Fruit fly (Drosophila melanogaster): Measurements from ENCODE around the gene CG31869.

Gene CG31869

DNA sequence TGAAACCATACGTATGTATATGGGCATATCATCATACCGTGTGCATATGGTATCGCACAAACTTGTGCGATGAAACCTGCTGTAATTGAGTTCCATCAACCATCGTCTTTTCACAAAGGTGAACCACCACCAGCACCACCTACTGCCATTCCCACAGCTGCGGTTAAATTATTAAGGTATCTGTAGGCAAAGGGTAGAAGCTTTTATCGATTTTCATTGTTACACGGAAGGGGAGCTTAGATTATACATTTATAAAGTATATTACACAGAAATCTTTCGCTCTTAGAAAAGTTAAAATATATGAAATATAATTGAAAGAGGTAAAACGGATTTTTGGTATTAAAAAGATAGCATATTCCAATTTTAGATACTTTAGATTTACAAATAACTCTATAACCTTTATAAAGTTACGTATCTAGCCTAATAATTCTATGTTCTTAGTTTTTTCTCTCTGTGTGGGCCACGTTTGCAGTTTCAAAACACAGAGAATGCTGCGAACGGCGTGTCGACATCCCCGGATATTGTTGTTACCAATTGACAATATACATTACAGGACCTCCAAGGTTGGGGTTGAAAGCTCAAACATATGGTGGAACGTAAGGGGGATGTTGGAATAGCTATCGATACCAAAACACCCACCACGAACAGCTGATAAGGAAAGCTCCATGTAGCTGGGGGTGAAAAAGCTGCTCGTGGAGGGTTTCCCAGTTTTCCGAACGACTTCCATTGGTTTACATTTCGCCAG lies 40.3 kb downstream of the CG31869 start, which contains the start of gene CG6495 (continued):
- TF ChIP-seq ATbp (GFP tag; optimal IDR thresholded peaks at IDR 0.05) (peak; percentile 47), CG31441 (GFP tag; IDR thresholded peaks at IDR 0.05) (peak; percentile 80), CG12391 (tag; optimal IDR thresholded peaks at IDR 0.05) (peak; percentile 65), CG1233 (GFP tag; optimal IDR thresholded peaks at IDR 0.05) (peak; percentile 30), CG1024 (GFP tag; IDR thresholded peaks at IDR 0.05) (no peak), CG10959 (GFP tag; IDR thresholded peaks at IDR 0.05) (no peak), CG1602 (GFP tag; optimal IDR thresholded peaks at IDR 0.05) (no peak), caup (GFP tag; optimal IDR thresholded peaks at IDR 0.05; ENCODE audit: severe bottlenecking) (peak; percentile 62), HLH54F (GFP tag; optimal IDR thresholded peaks at IDR 0.05) (no peak), esg (GFP tag; conservative IDR thresholded peaks at IDR 0.05) (peak; percentile 26; the same call in 1 of the 2 replicates), Awh (GFP tag; IDR thresholded peaks at IDR 0.05) (peak; percentile 51), dmrt99B (tag; optimal IDR thresholded peaks at IDR 0.05) (peak; percentile 82), crp (GFP tag; optimal IDR thresholded peaks at IDR 0.05) (peak in 1 of 2 experiments; percentile 71), sens (GFP tag) (peak; percentile 86), CG11504 (tag; optimal IDR thresholded peaks at IDR 0.05) (peak; percentile 78), da (GFP tag; optimal IDR thresholded peaks at IDR 0.05) (no peak), Six4 (GFP tag; optimal IDR thresholded peaks at IDR 0.05) (peak; percentile 32), tin (GFP tag; optimal IDR thresholded peaks at IDR 0.05) (peak; percentile 15), lab (GFP tag; optimal IDR thresholded peaks at IDR 0.05) (peak; percentile 80), CG12104 (GFP tag; optimal IDR thresholded peaks at IDR 0.05) (no peak), nmo (GFP tag; optimal IDR thresholded peaks at IDR 0.05) (peak; percentile 55), gem (tag; optimal IDR thresholded peaks at IDR 0.05) (peak; percentile 80), Ravus (GFP tag; IDR thresholded peaks at IDR 0.05) (no peak), CG12942 (GFP tag; optimal IDR thresholded peaks at IDR 0.05) (no peak), onecut (GFP tag; IDR thresholded peaks at IDR 0.05) (peak; percentile 92), Fer1 (GFP tag; optimal IDR thresholded peaks at IDR 0.05) (peak; percentile 81), run (tag; optimal IDR thresholded peaks at IDR 0.05) (peak; percentile 61), nerfin-1 (tag; optimal IDR thresholded peaks at IDR 0.05) (peak; percentile 16), CG30403 (GFP tag; optimal IDR thresholded peaks at IDR 0.05) (peak; percentile 61), tgo (GFP tag; IDR thresholded peaks at IDR 0.05) (peak; percentile 50; the same call in 2 of the 3 replicates), dm (GFP tag; optimal IDR thresholded peaks at IDR 0.05) (no peak), trem (tag; optimal IDR thresholded peaks at IDR 0.05) (peak; percentile 18), Meics (GFP tag; optimal IDR thresholded peaks at IDR 0.05) (peak; percentile 71), CG10979 (tag; optimal IDR thresholded peaks at IDR 0.05) (peak; percentile 59), Opbp (GFP tag; IDR thresholded peaks at IDR 0.05; ENCODE audit: partially characterized antibody) (no peak), Optix (GFP tag; IDR thresholded peaks at IDR 0.05) (no peak), CG4820 (GFP tag; optimal IDR thresholded peaks at IDR 0.05) (peak; percentile 0), grau (tag; optimal IDR thresholded peaks at IDR 0.05) (peak; percentile 74), CG14441 (GFP tag; IDR thresholded peaks at IDR 0.05) (peak; percentile 21; the same call in 1 of the 2 replicates), pb (GFP tag; optimal IDR thresholded peaks at IDR 0.05) (no peak), CG17328 (GFP tag; IDR thresholded peaks at IDR 0.05) (peak; percentile 39; the same call in 1 of the 2 replicates), zfh1 (GFP tag; IDR thresholded peaks at IDR 0.05) (0 out of 3 replicates have a peak, but pooled peaks have one; percentile 13), unc-4 (GFP tag; IDR thresholded peaks at IDR 0.05; ENCODE audit: partially characterized antibody) (no peak), C15 (GFP tag; IDR thresholded peaks at IDR 0.05) (no peak), CG7745 (tag; optimal IDR thresholded peaks at IDR 0.05) (no peak), dan (GFP tag; IDR thresholded peaks at IDR 0.05) (no peak), CG17829 (tag; optimal IDR thresholded peaks at IDR 0.05) (peak; percentile 36), Scr (GFP tag; IDR thresholded peaks at IDR 0.05; ENCODE audit: partially characterized antibody) (no peak), HLHmδ (GFP tag; optimal IDR thresholded peaks at IDR 0.05) (no peak)
